Worm (Caenorhabditis elegans) whole organism, dauer: ENCODE results near the gene fig-1.

Experiments
- unc-62 ChIP-seq: sonication (generic microtip); optimal IDR thresholded peaks from 2 replicates; lab custom pipeline; 2017; ENCODE audit warnings: missing biosample characterization, missing genetic modification reagents, missing genetic modification characterization

fig-1 gene

ce11 chrV:10947930-10948329 lies 33.1 kb downstream of the fig-1 start, which contains the start of gene F17C11.2:
Gene F17C11.2, plus strand, starts transcription at chrV:10948230.
- no peak for TF ChIP-seq unc-62 (GFP tag; lab: Kevin White, UChicago)

- no peak for TF ChIP-seq unc-62 (GFP tag; lab: Kevin White, UChicago)
Measured at ce11 chrV:10947210-10947609, 33.8 kb downstream of the fig-1 start.

ce11 chrV:10944903-10945302 lies 36.1 kb downstream of the fig-1 start:
- no peak for TF ChIP-seq unc-62 (GFP tag; lab: Kevin White, UChicago)

ce11 chrV:10942161-10942560 lies 38.9 kb downstream of the fig-1 start, which contains the start of gene zip-9:
Gene zip-9, plus strand, starts transcription at chrV:10942461.
- TF ChIP-seq unc-62 (GFP tag; lab: Kevin White, UChicago) = no peak

ce11 chrV:10941150-10941549 lies 39.9 kb downstream of the fig-1 start, which contains the start of gene F17C11.26:
Gene F17C11.26, plus strand, starts transcription at chrV:10941450.
- no peak for TF ChIP-seq unc-62 (GFP tag; lab: Kevin White, UChicago)

ce11 chrV:10940571-10940991 lies 40.4 kb downstream of the fig-1 start:
- TF ChIP-seq unc-62 (GFP tag; lab: Kevin White, UChicago) = no peak

- no peak for TF ChIP-seq unc-62 (GFP tag; lab: Kevin White, UChicago)
Measured at ce11 chrV:10939990-10940570, 40.9 kb downstream of the fig-1 start.

ce11 chrV:10938739-10939138 lies 42.3 kb downstream of the fig-1 start, which contains the start of gene F17C11.11:
Gene F17C11.11, minus strand, starts transcription at chrV:10938817.
- TF ChIP-seq unc-62 (GFP tag; lab: Kevin White, UChicago) = no peak

ce11 chrV:10937294-10937693 lies 43.7 kb downstream of the fig-1 start:
- no peak for TF ChIP-seq unc-62 (GFP tag; lab: Kevin White, UChicago)

ce11 chrV:10936681-10937080 lies 44.3 kb downstream of the fig-1 start, which contains the start of gene F17C11.12:
Gene F17C11.12, minus strand, starts transcription at chrV:10936920.
- TF ChIP-seq unc-62 (GFP tag; lab: Kevin White, UChicago) = no peak

ce11 chrV:10932411-10932810 lies 48.6 kb downstream of the fig-1 start, which contains the start of gene F58B4.5:
Gene F58B4.5, plus strand, starts transcription at chrV:10932693.
- TF ChIP-seq unc-62 (GFP tag; lab: Kevin White, UChicago) = no peak

ce11 chrV:10931189-10931588 lies 49.8 kb downstream of the fig-1 start, which contains the start of gene scvp-1:
Gene scvp-1, minus strand, starts transcription at chrV:10931289.
- TF ChIP-seq unc-62 (GFP tag; lab: Kevin White, UChicago) = no peak

ce11 chrV:10929511-10929910 lies 51.5 kb downstream of the fig-1 start, which contains the start of gene F58B4.3:
Gene F58B4.3, plus strand, starts transcription at chrV:10929811.
- no peak for TF ChIP-seq unc-62 (GFP tag; lab: Kevin White, UChicago)

- TF ChIP-seq unc-62 (GFP tag; lab: Kevin White, UChicago) = no peak
Measured at ce11 chrV:10925658-10926057, 55.4 kb downstream of the fig-1 start.

- no peak for TF ChIP-seq unc-62 (GFP tag; lab: Kevin White, UChicago)
Measured at ce11 chrV:10924731-10925130, 56.3 kb downstream of the fig-1 start, which contains the start of gene F58B4.6. Gene F58B4.6, plus strand, starts transcription at chrV:10925031.

- no peak for TF ChIP-seq unc-62 (GFP tag; lab: Kevin White, UChicago)
Measured at ce11 chrV:10923229-10923628, 57.8 kb downstream of the fig-1 start, which contains the start of gene F58B4.7. Gene F58B4.7, minus strand, starts transcription at chrV:10923329.

ce11 chrV:10921747-10922146 lies 59.3 kb downstream of the fig-1 start, which contains the start of gene nas-31:
Gene nas-31, minus strand, starts transcription at chrV:10921847.
- no peak for TF ChIP-seq unc-62 (GFP tag; lab: Kevin White, UChicago)
